Worm (Caenorhabditis elegans): Measurements from ENCODE around the gene pycr-1.

DNA sequence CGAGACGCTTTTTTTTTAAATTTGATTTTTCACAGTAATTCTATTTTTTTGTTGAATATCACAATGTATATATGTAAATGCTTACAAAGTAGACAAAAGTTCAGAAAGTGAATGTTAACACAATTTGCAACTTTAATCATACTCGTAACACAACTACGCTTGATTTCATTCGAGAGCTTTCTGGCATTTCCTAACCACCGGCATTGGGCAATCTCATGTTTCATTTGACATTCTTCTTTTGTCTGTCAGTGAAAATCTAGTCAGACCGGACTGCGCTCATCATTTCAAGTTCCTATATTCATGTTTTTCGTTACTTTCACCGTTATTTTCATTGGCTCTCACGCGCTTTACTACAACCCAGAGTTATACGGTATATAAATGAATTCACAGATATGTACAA, 35.4 kb upstream of the pycr-1 start, which contains the start of gene lgc-14:
- no peak for TF ChIP-seq ztf-11 (tag; optimal IDR thresholded peaks at IDR 0.05)
- TF ChIP-seq ZK546.5 (tag; optimal IDR thresholded peaks at IDR 0.05): no peak
- no peak for TF ChIP-seq elt-2 (tag; optimal IDR thresholded peaks at IDR 0.05)
- TF ChIP-seq ceh-28 (tag; optimal IDR thresholded peaks at IDR 0.05): no peak
